Worm (Caenorhabditis elegans) whole organism, L4/young adult: ENCODE data around the gene R02D5.3.

Source experiments
- W03F9.2 ChIP-seq: fragments of 150-350 bp; optimal IDR thresholded peaks from 2 replicates; lab custom pipeline; 2014; ENCODE audit warnings: missing biosample characterization, missing genetic modification characterization
- dao-5 ChIP-seq: sonication (generic microtip); optimal IDR thresholded peaks from 2 replicates; lab custom pipeline; 2016; ENCODE audit warnings: missing genotype, missing genetic modification characterization, moderate library complexity, missing compliant biosample characterization
- him-1 ChIP-seq: sonication (generic microtip); optimal IDR thresholded peaks from 2 replicates; lab custom pipeline; 2016; ENCODE audit warnings: missing genotype, missing genetic modification reagents, missing genetic modification characterization, missing compliant biosample characterization

DNA sequence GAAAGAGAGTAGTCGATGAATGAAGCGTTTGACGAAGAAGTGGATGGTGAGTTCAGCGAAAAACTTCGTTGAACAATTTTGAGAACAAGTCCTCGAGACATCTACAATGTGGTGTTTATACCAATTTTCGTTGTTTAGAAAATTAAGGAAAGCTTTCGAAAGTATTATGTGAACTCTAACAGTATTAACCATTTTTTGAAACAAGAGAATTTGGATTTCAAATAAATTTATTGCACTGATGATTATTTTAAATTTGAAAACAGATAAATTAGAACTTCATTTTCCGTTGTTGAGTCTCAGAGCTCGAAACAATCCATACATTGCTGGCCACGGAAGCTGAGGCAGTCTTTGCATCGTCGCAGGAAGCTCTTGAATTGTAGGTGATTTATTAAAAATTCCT, 39.6 kb downstream of the R02D5.3 start, which contains the start of gene C53A5.16:
- TF ChIP-seq W03F9.2 (tag; lab: Kevin White, UChicago) (no peak), dao-5 (tag; lab: Kevin White, UChicago) (no peak), him-1 (tag; lab: Kevin White, UChicago) (no peak)
